Worm (Caenorhabditis elegans) whole organism, mixed stage, embryonic: Measurements from ENCODE around the gene W06H8.6.

ENCODE experiments used
- M03D4.4 ChIP-seq: sonication (generic microtip); optimal IDR thresholded peaks from 2 replicates; lab custom pipeline; 2017; ENCODE audit warnings: mild to moderate bottlenecking, missing genetic modification characterization, missing compliant biosample characterization
- blmp-1 ChIP-seq: fragments of 150-350 bp; optimal IDR thresholded peaks from 2 replicates; lab custom pipeline; 2014; ENCODE audit warnings: missing biosample characterization, missing genetic modification characterization
- ceh-39 ChIP-seq: fragments of 150-350 bp; optimal IDR thresholded peaks from 2 replicates; lab custom pipeline; 2014; ENCODE audit warnings: missing biosample characterization, missing genetic modification characterization
- ceh-43 ChIP-seq: fragments of 200-800 bp; sonication (Bioruptor generic); optimal IDR thresholded peaks from 2 replicates; lab custom pipeline; 2018; ENCODE audit warnings: mild to moderate bottlenecking, missing genetic modification characterization, moderate library complexity, missing compliant biosample characterization
- ceh-83 ChIP-seq: fragments of 200-800 bp; sonication (Bioruptor generic); optimal IDR thresholded peaks from 2 replicates; lab custom pipeline; 2018; ENCODE audit warnings: mild to moderate bottlenecking, missing genetic modification characterization, missing compliant biosample characterization
- ces-1 ChIP-seq: fragments of 150-350 bp; optimal IDR thresholded peaks from 2 replicates; lab custom pipeline; 2014; ENCODE audit warnings: missing biosample characterization, missing genetic modification reagents, missing genetic modification characterization
- cnd-1 ChIP-seq: fragments of 200-800 bp; sonication (Bioruptor generic); optimal IDR thresholded peaks from 2 replicates; lab custom pipeline; 2018; ENCODE audit warnings: mild to moderate bottlenecking, missing genetic modification characterization, missing compliant biosample characterization
- drap-1 ChIP-seq: fragments of 200-800 bp; sonication (Bioruptor generic); optimal IDR thresholded peaks from 3 replicates; lab custom pipeline; 2018; ENCODE audit warnings: mild to moderate bottlenecking, missing genetic modification characterization, missing compliant biosample characterization
- elt-3 ChIP-seq: fragments of 150-350 bp; optimal IDR thresholded peaks from 2 replicates; lab custom pipeline; 2014; ENCODE audit warnings: missing biosample characterization, missing genetic modification characterization
- flh-1 ChIP-seq: fragments of 200-800 bp; sonication (Bioruptor generic); optimal IDR thresholded peaks from 2 replicates; lab custom pipeline; 2018; ENCODE audit warnings: mild to moderate bottlenecking, missing genetic modification characterization, moderate library complexity, missing compliant biosample characterization
- ham-2 ChIP-seq: fragments of 200-800 bp; sonication (Bioruptor generic); optimal IDR thresholded peaks from 2 replicates; lab custom pipeline; 2018; ENCODE audit warnings: mild to moderate bottlenecking, missing genetic modification characterization, missing compliant biosample characterization
- hlh-1 ChIP-seq: fragments of 150-350 bp; optimal IDR thresholded peaks from 2 replicates; lab custom pipeline; 2014; ENCODE audit warnings: missing biosample characterization, missing genetic modification reagents, missing genetic modification characterization
- lin-13 ChIP-seq: fragments of 150-350 bp; optimal IDR thresholded peaks from 2 replicates; lab custom pipeline; 2014; ENCODE audit warnings: missing biosample characterization, missing genetic modification characterization
- lin-32 ChIP-seq: fragments of 200-800 bp; sonication (Bioruptor generic); optimal IDR thresholded peaks from 2 replicates; lab custom pipeline; 2018; ENCODE audit warnings: mild to moderate bottlenecking, missing genetic modification characterization, missing compliant biosample characterization
- lsy-2 ChIP-seq: fragments of 150-350 bp; optimal IDR thresholded peaks from 2 replicates; lab custom pipeline; 2014; ENCODE audit warnings: missing biosample characterization, missing genetic modification characterization
- mab-5 ChIP-seq: fragments of 150-350 bp; optimal IDR thresholded peaks from 2 replicates; lab custom pipeline; 2014; ENCODE audit warnings: missing biosample characterization, missing genetic modification characterization
- mep-1 ChIP-seq: fragments of 150-350 bp; optimal IDR thresholded peaks from 2 replicates; lab custom pipeline; 2017; ENCODE audit warnings: missing biosample characterization, missing genetic modification reagents, missing genetic modification characterization, inconsistent platforms
- mls-2 ChIP-seq: sonication (generic microtip); optimal IDR thresholded peaks from 2 replicates; lab custom pipeline; 2016; ENCODE audit warnings: mild to moderate bottlenecking, missing genetic modification characterization, moderate library complexity, missing compliant biosample characterization
- nhr-12 ChIP-seq: fragments of 150-350 bp; optimal IDR thresholded peaks from 2 replicates; lab custom pipeline; 2014; ENCODE audit warnings: missing biosample characterization, missing genetic modification characterization
- nhr-2 ChIP-seq: fragments of 150-350 bp; optimal IDR thresholded peaks from 2 replicates; lab custom pipeline; 2014; ENCODE audit warnings: missing biosample characterization, missing genetic modification characterization
- nhr-237 ChIP-seq: fragments of 150-350 bp; optimal IDR thresholded peaks from 2 replicates; lab custom pipeline; 2014; ENCODE audit warnings: missing biosample characterization, missing genetic modification characterization
- nhr-28 ChIP-seq: fragments of 150-350 bp; optimal IDR thresholded peaks from 2 replicates; lab custom pipeline; 2014; ENCODE audit warnings: missing biosample characterization, missing genetic modification characterization
- nhr-76 ChIP-seq: sonication (generic microtip); optimal IDR thresholded peaks from 2 replicates; lab custom pipeline; 2017; ENCODE audit warnings: missing biosample characterization, missing genetic modification characterization
- pha-4 ChIP-seq: fragments of 150-350 bp; optimal IDR thresholded peaks from 2 replicates; lab custom pipeline; 2018; ENCODE audit warnings: missing biosample characterization, missing genetic modification reagents, missing genetic modification characterization
- sem-2 ChIP-seq: fragments of 200-800 bp; sonication (Bioruptor generic); optimal IDR thresholded peaks from 2 replicates; lab custom pipeline; 2018; ENCODE audit warnings: mild to moderate bottlenecking, missing genetic modification characterization, missing compliant biosample characterization
- snpc-4 ChIP-seq: fragments of 150-350 bp; optimal IDR thresholded peaks from 2 replicates; lab custom pipeline; 2014; ENCODE audit warnings: missing biosample characterization, missing genetic modification characterization
- sptf-1 ChIP-seq: sonication (generic microtip); optimal IDR thresholded peaks from 2 replicates; lab custom pipeline; 2017; ENCODE audit warnings: mild to moderate bottlenecking, missing genetic modification characterization, moderate library complexity, missing compliant biosample characterization
- tbx-8 ChIP-seq: fragments of 200-800 bp; sonication (Bioruptor generic); optimal IDR thresholded peaks from 2 replicates; lab custom pipeline; 2018; ENCODE audit warnings: mild to moderate bottlenecking, missing genetic modification characterization, moderate library complexity, missing compliant biosample characterization
- unc-120 ChIP-seq: sonication (generic microtip); optimal IDR thresholded peaks from 2 replicates; lab custom pipeline; 2017; ENCODE audit warnings: missing genetic modification characterization, missing compliant biosample characterization; ENCODE audit not compliant: poor library complexity, severe bottlenecking
- unc-39 ChIP-seq: fragments of 150-350 bp; optimal IDR thresholded peaks from 2 replicates; lab custom pipeline; 2014; ENCODE audit warnings: missing biosample characterization, missing genetic modification characterization
- unc-62 ChIP-seq: fragments of 150-350 bp; optimal IDR thresholded peaks from 2 replicates; lab custom pipeline; 2014; ENCODE audit warnings: missing biosample characterization, missing genetic modification reagents, missing genetic modification characterization
- zip-8 ChIP-seq: fragments of 150-350 bp; optimal IDR thresholded peaks from 2 replicates; lab custom pipeline; 2014; ENCODE audit warnings: missing biosample characterization, missing genetic modification characterization
- ztf-11 ChIP-seq: fragments of 150-350 bp; optimal IDR thresholded peaks from 2 replicates; lab custom pipeline; 2014; ENCODE audit warnings: missing biosample characterization, missing genetic modification characterization

W06H8.6 gene

DNA sequence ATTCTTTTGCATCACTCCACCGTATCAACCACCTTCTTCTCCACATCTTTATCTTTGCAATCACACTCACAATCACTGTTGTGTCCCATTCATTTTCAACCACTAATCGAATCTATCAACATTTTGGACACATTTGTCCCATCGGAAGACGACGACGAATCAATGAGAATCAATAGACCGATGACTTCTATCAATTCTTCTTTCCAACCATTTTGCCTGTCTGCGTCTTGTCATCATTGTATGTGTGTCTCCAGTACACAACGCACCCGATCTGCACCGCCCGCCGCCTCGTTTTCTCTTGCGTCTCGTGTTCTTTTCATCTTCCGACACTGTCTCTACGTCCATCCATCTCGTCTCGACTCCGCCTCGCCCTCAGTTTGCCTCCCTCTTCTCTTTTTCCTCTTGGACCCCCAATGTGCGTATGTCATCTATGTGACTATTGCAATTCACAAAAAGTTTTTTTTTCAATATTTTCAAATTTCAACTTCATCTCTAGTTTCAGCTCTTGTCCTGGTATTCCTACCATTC, 19.7 kb upstream of the W06H8.6 start, which contains the start of gene dmd-7 (continued):
- TF ChIP-seq cnd-1: no peak
- no peak for TF ChIP-seq nhr-76 (tag; lab: Kevin White, UChicago)

DNA sequence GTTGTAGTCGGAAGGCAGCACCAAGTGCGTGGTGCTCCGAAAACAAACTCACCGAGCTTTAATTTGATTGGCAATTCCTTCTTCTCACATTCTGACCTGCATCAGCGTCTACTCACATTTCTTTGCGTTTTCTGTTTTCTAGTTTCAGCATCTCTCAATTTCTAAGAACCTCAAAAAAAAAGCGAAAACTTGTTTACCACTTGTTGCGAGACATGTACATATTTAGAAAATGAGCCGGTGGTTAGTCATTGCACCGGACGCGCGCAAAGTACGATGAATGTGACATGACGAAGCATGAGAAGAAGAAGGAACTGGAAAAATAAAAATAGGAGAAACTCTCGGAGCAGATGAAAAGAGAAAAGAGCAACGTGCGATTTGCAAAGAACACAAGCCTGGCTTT, 17.8 kb upstream of the W06H8.6 start:
- TF ChIP-seq ces-1 (GFP tag; lab: Kevin White, UChicago): peak; percentile 26
- TF ChIP-seq nhr-28 (tag; lab: Kevin White, UChicago): no peak

DNA sequence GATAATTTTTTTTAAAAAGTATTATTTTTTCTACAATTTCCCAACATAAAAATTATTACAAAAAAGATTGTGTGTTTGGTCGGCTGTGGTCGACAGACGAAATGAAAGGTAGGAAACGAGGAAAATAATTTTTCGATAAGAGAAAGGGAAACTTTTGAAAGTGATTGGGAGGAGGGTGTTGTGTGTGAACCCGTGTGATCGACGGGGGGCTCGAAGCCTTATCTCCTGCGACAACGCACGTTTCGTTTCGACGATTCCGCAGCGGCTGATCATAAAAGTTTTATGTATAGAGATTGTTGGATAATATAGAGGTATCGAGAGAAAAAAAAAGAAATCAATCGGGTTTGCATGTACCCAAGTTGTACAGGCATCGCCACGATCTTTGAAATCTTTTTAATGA, 16.4 kb upstream of the W06H8.6 start:
- TF ChIP-seq cnd-1 (no peak), ceh-43 (no peak), lin-32 (no peak), nhr-76 (tag; lab: Kevin White, UChicago) (no peak), nhr-237 (tag; lab: Kevin White, UChicago) (no peak), nhr-28 (tag; lab: Kevin White, UChicago) (no peak), unc-39 (tag; lab: Kevin White, UChicago) (no peak), nhr-2 (no peak), M03D4.4 (no peak), lsy-2 (no peak), elt-3 (no peak), snpc-4 (tag; lab: Kevin White, UChicago) (no peak), unc-62 (GFP tag; lab: Kevin White, UChicago) (no peak), lin-13 (tag; lab: Kevin White, UChicago) (no peak), mep-1 (tag; lab: Kevin White, UChicago) (no peak), flh-1 (GFP tag; lab: Kevin White, UChicago) (no peak)

DNA sequence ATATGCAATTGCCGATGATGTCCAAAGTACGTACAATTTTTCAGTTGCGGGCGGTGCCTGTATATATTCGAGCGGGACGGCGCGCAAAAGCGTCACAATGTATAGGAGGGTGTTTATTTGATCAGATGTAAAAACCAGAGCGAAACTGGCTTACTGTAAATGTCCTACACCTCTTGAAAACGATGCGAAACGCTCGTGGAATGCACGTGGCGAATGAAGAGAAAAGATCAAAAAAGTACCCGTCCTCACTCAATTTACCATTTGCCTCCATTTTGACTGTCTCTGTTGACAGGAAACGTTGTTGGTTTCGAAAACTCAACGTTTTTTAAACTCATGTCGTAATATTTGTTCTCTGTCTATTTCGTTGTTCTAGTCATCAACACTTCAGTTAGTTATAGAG, 13.9 kb upstream of the W06H8.6 start:
- TF ChIP-seq drap-1 (GFP tag; lab: Kevin White, UChicago) (no peak), unc-120 (tag; lab: Kevin White, UChicago) (no peak), lin-13 (tag; lab: Kevin White, UChicago) (no peak), nhr-2 (no peak), unc-62 (GFP tag; lab: Kevin White, UChicago) (no peak), cnd-1 (no peak), sem-2 (GFP tag; lab: Kevin White, UChicago) (no peak), pha-4 (tag; lab: Kevin White, UChicago) (no peak), M03D4.4 (no peak), hlh-1 (no peak), lin-32 (no peak), ceh-83 (GFP tag; lab: Kevin White, UChicago) (no peak), nhr-12 (tag; lab: Kevin White, UChicago) (no peak), ceh-43 (no peak), ham-2 (GFP tag; lab: Kevin White, UChicago) (no peak)

- TF ChIP-seq nhr-28 (tag; lab: Kevin White, UChicago): no peak
- no peak for TF ChIP-seq lsy-2
- no peak for TF ChIP-seq ham-2 (GFP tag; lab: Kevin White, UChicago)
- TF ChIP-seq tbx-8 (GFP tag; lab: Kevin White, UChicago): no peak
- no peak for TF ChIP-seq M03D4.4
- no peak for TF ChIP-seq sem-2 (GFP tag; lab: Kevin White, UChicago)
- no peak for TF ChIP-seq elt-3
- no peak for TF ChIP-seq mab-5 (tag; lab: Kevin White, UChicago)
- no peak for TF ChIP-seq ztf-11 (tag; lab: Kevin White, UChicago)
- TF ChIP-seq nhr-76 (tag; lab: Kevin White, UChicago): no peak
- TF ChIP-seq ces-1 (GFP tag; lab: Kevin White, UChicago): no peak
- no peak for TF ChIP-seq lin-13 (tag; lab: Kevin White, UChicago)
- no peak for TF ChIP-seq mls-2 (tag; lab: Kevin White, UChicago)
- TF ChIP-seq nhr-237 (tag; lab: Kevin White, UChicago): no peak
- no peak for TF ChIP-seq unc-120 (tag; lab: Kevin White, UChicago)
- no peak for TF ChIP-seq ceh-39 (tag; lab: Kevin White, UChicago)
- TF ChIP-seq, all 35 proteins: peak for 0
Observed at ce11 chrV:6239855-6240254, 13.0 kb upstream of the W06H8.6 start.

ce11 chrV:6238347-6238746, 11.5 kb upstream of the W06H8.6 start:
- TF ChIP-seq sptf-1 (tag; lab: Kevin White, UChicago) (no peak), mls-2 (tag; lab: Kevin White, UChicago) (no peak), ztf-11 (tag; lab: Kevin White, UChicago) (no peak), M03D4.4 (no peak), nhr-12 (tag; lab: Kevin White, UChicago) (no peak), flh-1 (GFP tag; lab: Kevin White, UChicago) (no peak), unc-120 (tag; lab: Kevin White, UChicago) (no peak), mep-1 (tag; lab: Kevin White, UChicago) (no peak), tbx-8 (GFP tag; lab: Kevin White, UChicago) (no peak), drap-1 (GFP tag; lab: Kevin White, UChicago) (no peak), zip-8 (tag; lab: Kevin White, UChicago) (no peak), ces-1 (GFP tag; lab: Kevin White, UChicago) (no peak), mab-5 (tag; lab: Kevin White, UChicago) (no peak), unc-62 (GFP tag; lab: Kevin White, UChicago) (no peak), lsy-2 (no peak), blmp-1 (tag; lab: Kevin White, UChicago) (no peak), hlh-1 (no peak)
- TF ChIP-seq, all 35 proteins: peak for 0
